Worm (Caenorhabditis elegans): ENCODE measurements around the gene cup-16.
A peak's percentile ranks its signal among the peaks of the same experiment; 100 is the strongest.

The cup-16 gene

ce11 chrII:8732339-8733100, 25.6 kb downstream of the cup-16 start, which contains the start of gene rol-6:
Gene rol-6, plus strand, starts transcription at chrII:8733050.
- no peak for TF ChIP-seq elt-1 (tag; optimal IDR thresholded peaks at IDR 0.05)
- peak; percentile 10 for TF ChIP-seq nhr-21 (tag; optimal IDR thresholded peaks at IDR 0.05)
- no peak for TF ChIP-seq C34F6.9 (tag; optimal IDR thresholded peaks at IDR 0.05)

DNA sequence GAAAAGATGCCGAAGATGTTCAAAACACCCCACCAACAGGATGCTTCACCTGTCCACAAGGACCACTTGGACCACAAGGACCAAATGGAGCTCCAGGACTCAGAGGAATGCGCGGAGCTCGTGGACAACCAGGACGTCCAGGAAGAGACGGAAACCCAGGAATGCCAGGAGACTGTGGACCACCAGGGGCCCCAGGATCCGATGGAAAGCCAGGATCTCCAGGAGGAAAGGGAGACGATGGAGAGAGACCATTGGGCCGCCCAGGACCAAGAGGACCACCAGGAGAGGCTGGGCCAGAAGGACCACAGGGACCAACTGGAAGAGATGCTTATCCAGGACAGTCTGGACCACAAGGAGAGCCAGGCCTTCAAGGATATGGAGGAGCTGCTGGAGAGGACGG, 26.7 kb downstream of the cup-16 start:
- TF ChIP-seq ceh-82 (tag; optimal IDR thresholded peaks at IDR 0.05): no peak

ce11 chrII:8737456-8737855, 30.5 kb downstream of the cup-16 start, which contains the start of gene idpb-4:
Gene idpb-4, minus strand, starts transcription at chrII:8737556.
- no peak for TF ChIP-seq ztf-4 (tag; optimal IDR thresholded peaks at IDR 0.05)

ce11 chrII:8738244-8738643, 31.3 kb downstream of the cup-16 start:
- no peak for TF ChIP-seq ztf-1 (GFP tag; conservative IDR thresholded peaks at IDR 0.05)
- TF ChIP-seq ceh-16 (tag; optimal IDR thresholded peaks at IDR 0.05): no peak
- TF ChIP-seq mdl-1 (tag; optimal IDR thresholded peaks at IDR 0.05): no peak

ce11 chrII:8738955-8739354, 32.0 kb downstream of the cup-16 start:
- peak; percentile 35 for TF ChIP-seq crh-2 (tag; optimal IDR thresholded peaks at IDR 0.05)
- TF ChIP-seq R02D3.7 (tag; optimal IDR thresholded peaks at IDR 0.05): no peak
- TF ChIP-seq lin-13 (GFP tag; optimal IDR thresholded peaks at IDR 0.05): peak; percentile 10
- peak; percentile 73 for TF ChIP-seq sma-9 (GFP tag; optimal IDR thresholded peaks at IDR 0.05)
- TF ChIP-seq sma-9 (tag; optimal IDR thresholded peaks at IDR 0.05): no peak
- TF ChIP-seq ztf-4 (tag; optimal IDR thresholded peaks at IDR 0.05): peak; percentile 3

- no peak for TF ChIP-seq nhr-10 (tag; optimal IDR thresholded peaks at IDR 0.05)
- TF ChIP-seq Y55F3AM.14 (GFP tag; optimal IDR thresholded peaks at IDR 0.05): peak; percentile 46
- peak; percentile 79 for TF ChIP-seq crh-2 (tag; optimal IDR thresholded peaks at IDR 0.05)
- TF ChIP-seq nhr-25 (tag; optimal IDR thresholded peaks at IDR 0.05): peak; percentile 77
- TF ChIP-seq ceh-82 (tag; optimal IDR thresholded peaks at IDR 0.05): no peak
- TF ChIP-seq ztf-11 (tag; optimal IDR thresholded peaks at IDR 0.05): no peak
- TF ChIP-seq alr-1 (tag; optimal IDR thresholded peaks at IDR 0.05): no peak
- no peak for TF ChIP-seq nhr-77 (tag; optimal IDR thresholded peaks at IDR 0.05)
- TF ChIP-seq ceh-16 (tag; optimal IDR thresholded peaks at IDR 0.05): no peak
- TF ChIP-seq skn-1 (tag; optimal IDR thresholded peaks at IDR 0.05): no peak
- TF ChIP-seq nhr-12 (tag; optimal IDR thresholded peaks at IDR 0.05): no peak
- TF ChIP-seq nhr-23 (tag; optimal IDR thresholded peaks at IDR 0.05): no peak
- peak; percentile 42 for TF ChIP-seq F13H6.1 (tag; optimal IDR thresholded peaks at IDR 0.05)
- TF ChIP-seq lsy-2 (tag; optimal IDR thresholded peaks at IDR 0.05): peak in 1 of 2 experiments; percentile 40
- no peak for TF ChIP-seq sma-3 (GFP tag; optimal IDR thresholded peaks at IDR 0.05)
- no peak for TF ChIP-seq R02D3.7 (tag; optimal IDR thresholded peaks at IDR 0.05)
- peak; percentile 39 for TF ChIP-seq blmp-1 (tag; optimal IDR thresholded peaks at IDR 0.05; ENCODE audit: insufficient read depth)
- TF ChIP-seq ZK546.5 (tag; optimal IDR thresholded peaks at IDR 0.05): no peak
- TF ChIP-seq egl-27 (tag; optimal IDR thresholded peaks at IDR 0.05): peak; percentile 38
- no peak for TF ChIP-seq zag-1 (tag; optimal IDR thresholded peaks at IDR 0.05)
- TF ChIP-seq ztf-4 (tag; optimal IDR thresholded peaks at IDR 0.05): no peak
- no peak for TF ChIP-seq unc-39 (tag; optimal IDR thresholded peaks at IDR 0.05)
- TF ChIP-seq aly-2 (tag; optimal IDR thresholded peaks at IDR 0.05): no peak
- TF ChIP-seq sma-9 (GFP tag; optimal IDR thresholded peaks at IDR 0.05): peak; percentile 99
- no peak for TF ChIP-seq sma-9 (tag; optimal IDR thresholded peaks at IDR 0.05)
- TF ChIP-seq gmeb-1 (tag; optimal IDR thresholded peaks at IDR 0.05): peak; percentile 14
- TF ChIP-seq nhr-21 (tag; optimal IDR thresholded peaks at IDR 0.05): peak; percentile 63
- TF ChIP-seq nhr-237 (tag; optimal IDR thresholded peaks at IDR 0.05): no peak
- no peak for TF ChIP-seq peb-1 (tag; optimal IDR thresholded peaks at IDR 0.05)
- peak; percentile 34 for TF ChIP-seq nhr-6 (tag; optimal IDR thresholded peaks at IDR 0.05)
- TF ChIP-seq unc-62 (GFP tag; optimal IDR thresholded peaks at IDR 0.05): no peak
- peak; percentile 58 to 62 for TF ChIP-seq mdl-1 (tag; optimal IDR thresholded peaks at IDR 0.05)
- peak; percentile 5 for TF ChIP-seq lin-13 (GFP tag; optimal IDR thresholded peaks at IDR 0.05)
- no peak for TF ChIP-seq nhr-11 (tag; optimal IDR thresholded peaks at IDR 0.05)
- TF ChIP-seq ztf-1 (GFP tag; conservative IDR thresholded peaks at IDR 0.05): no peak
- peak; percentile 77 for TF ChIP-seq fos-1 (tag; optimal IDR thresholded peaks at IDR 0.05)
- TF ChIP-seq nhr-129 (tag; optimal IDR thresholded peaks at IDR 0.05): peak; percentile 41
- TF ChIP-seq ama-1 (optimal IDR thresholded peaks at IDR 0.05): no peak
- no peak for TF ChIP-seq snpc-4 (tag; optimal IDR thresholded peaks at IDR 0.05)
Observed at ce11 chrII:8740326-8740949, 33.5 kb downstream of the cup-16 start.
